Fruit fly (Drosophila melanogaster) Kc167 (cell line): Measurements from ENCODE around the gene p53.

ENCODE experiments used
- Myc ChIP-seq: fragments of >200 bp; optimal IDR thresholded peaks from 2 replicates; lab custom pipeline; 2017; ENCODE audit warnings: missing external identifiers
- Sin3A ChIP-seq: fragments of >200 bp; optimal IDR thresholded peaks from 2 replicates; lab custom pipeline; 2018; ENCODE audit warnings: missing external identifiers
- h ChIP-seq: fragments of >200 bp; optimal IDR thresholded peaks from 3 replicates; lab custom pipeline; 2018; ENCODE audit warnings: missing external identifiers
- insv ChIP-seq: fragments of >200 bp; optimal IDR thresholded peaks from 3 replicates; lab custom pipeline; 2018; ENCODE audit warnings: missing external identifiers
- psq ChIP-seq: fragments of >200 bp; optimal IDR thresholded peaks from 2 replicates; lab custom pipeline; 2017; ENCODE audit warnings: missing external identifiers
- ttk ChIP-seq: sonication (Bioruptor generic); optimal IDR thresholded peaks from 2 replicates; lab custom pipeline; 2017; ENCODE audit warnings: missing external identifiers

p53 gene

DNA sequence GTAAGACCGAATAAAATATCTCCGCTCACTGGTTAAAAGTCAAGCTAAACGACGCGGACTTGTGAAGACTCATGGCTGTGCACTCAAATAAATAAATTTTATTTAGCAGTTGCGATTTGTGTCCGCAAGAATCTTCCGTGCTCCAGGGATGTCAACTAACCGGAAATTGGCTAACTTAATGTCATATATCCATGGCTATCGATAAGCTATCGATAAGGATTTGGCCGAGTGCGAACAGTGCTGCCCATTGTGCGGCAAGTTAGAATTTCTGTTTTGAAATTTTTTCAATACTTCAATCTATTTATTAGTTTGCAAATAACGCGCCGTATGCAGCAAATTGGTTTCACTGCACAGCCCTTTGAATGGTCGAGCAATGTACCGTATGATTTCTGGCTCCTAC is at the start of gene p53:
p53 (minus strand) TSS at position 147 of the 400 bp plus-strand sequence.
- no peak for TF ChIP-seq Myc (lab: Kevin White, UChicago)
- TF ChIP-seq insv (lab: Kevin White, UChicago), result no peak
- no peak for TF ChIP-seq Sin3A (lab: Kevin White, UChicago)
- TF ChIP-seq psq (lab: Kevin White, UChicago), result no peak
- no peak for TF ChIP-seq h
- TF ChIP-seq ttk (lab: Kevin White, UChicago), result no peak

DNA sequence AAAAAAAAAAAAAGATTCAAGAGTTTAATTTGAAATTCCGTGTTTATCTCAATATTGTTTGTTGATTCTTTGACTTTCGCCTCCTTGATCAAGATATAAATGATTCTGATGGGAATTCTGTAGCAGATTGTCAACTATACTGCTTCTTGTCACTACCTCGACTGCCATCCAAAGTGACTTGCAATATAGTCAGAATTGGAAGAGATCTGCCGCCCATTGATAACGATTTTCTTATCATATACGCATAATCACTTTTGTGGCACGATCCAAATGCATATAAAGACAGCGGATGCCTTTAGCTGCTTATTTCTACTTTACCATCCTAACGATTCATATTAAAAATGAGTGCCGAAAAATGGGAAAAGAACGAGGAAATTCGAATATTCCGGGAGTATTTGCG is 45.4 kb upstream of the p53 start, which contains the start of gene CG6738:
CG6738 (plus strand) TSS at position 301 of the 400 bp plus-strand sequence.
- TF ChIP-seq ttk (lab: Kevin White, UChicago), result no peak
- TF ChIP-seq h, result no peak
- no peak for TF ChIP-seq Myc (lab: Kevin White, UChicago)
- no peak for TF ChIP-seq Sin3A (lab: Kevin White, UChicago)
- no peak for TF ChIP-seq psq (lab: Kevin White, UChicago)
- no peak for TF ChIP-seq insv (lab: Kevin White, UChicago)

DNA sequence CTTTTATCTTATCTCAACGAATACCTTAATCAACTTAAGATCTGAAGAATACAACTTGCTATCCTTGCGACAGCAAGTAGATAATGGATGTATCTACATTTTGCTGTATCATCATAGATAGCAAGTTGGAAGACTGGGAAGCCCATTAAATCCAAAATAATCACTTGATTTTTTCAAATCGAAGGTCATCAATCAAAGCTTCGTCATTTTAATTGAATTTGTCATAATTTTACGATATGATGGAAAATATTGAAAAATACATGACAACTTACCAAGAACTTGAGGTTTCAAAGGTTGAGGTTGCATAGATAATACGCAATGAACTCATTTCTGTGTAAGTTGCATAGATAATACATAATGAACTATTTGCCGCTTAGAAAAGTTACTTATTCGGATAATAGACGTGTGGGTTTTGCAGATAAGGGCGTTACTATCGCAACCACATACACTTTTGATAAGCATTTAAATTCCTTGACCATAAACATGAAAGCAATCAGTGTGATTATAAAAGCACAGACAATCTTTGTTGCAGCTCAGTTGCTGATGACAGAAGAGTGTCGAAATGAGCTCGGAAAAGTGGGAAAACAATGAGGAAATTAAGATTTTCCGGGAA is 43.4 kb upstream of the p53 start, which contains the start of gene CG6733:
CG6733 (plus strand) TSS at position 532 of the 613 bp plus-strand sequence.
- TF ChIP-seq insv (lab: Kevin White, UChicago), result no peak
- TF ChIP-seq Sin3A (lab: Kevin White, UChicago), result no peak
- TF ChIP-seq Myc (lab: Kevin White, UChicago), result no peak
- TF ChIP-seq h, result no peak
- no peak for TF ChIP-seq ttk (lab: Kevin White, UChicago)
- no peak for TF ChIP-seq psq (lab: Kevin White, UChicago)

DNA sequence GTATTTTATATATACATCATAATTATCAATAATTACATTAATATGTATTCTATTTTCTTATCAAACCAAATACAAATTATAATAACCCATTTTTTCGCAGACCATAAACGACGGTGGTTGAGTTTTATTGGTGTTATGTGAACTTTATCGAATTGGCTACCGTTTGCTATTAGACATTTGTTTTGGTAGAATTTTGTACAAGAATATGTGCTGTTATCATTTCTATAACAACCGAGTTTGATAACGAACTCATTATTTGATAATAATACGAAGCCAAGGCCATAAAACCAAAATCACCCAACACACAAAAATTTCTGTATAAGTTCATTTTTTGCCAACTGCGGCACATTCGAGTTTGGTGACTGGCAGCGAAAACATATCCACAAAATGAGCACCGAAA is 41.5 kb upstream of the p53 start, which contains the start of gene CG17109:
CG17109 (plus strand) TSS at position 345 of the 400 bp plus-strand sequence.
- TF ChIP-seq h, result no peak
- no peak for TF ChIP-seq Sin3A (lab: Kevin White, UChicago)
- TF ChIP-seq ttk (lab: Kevin White, UChicago), result no peak

DNA sequence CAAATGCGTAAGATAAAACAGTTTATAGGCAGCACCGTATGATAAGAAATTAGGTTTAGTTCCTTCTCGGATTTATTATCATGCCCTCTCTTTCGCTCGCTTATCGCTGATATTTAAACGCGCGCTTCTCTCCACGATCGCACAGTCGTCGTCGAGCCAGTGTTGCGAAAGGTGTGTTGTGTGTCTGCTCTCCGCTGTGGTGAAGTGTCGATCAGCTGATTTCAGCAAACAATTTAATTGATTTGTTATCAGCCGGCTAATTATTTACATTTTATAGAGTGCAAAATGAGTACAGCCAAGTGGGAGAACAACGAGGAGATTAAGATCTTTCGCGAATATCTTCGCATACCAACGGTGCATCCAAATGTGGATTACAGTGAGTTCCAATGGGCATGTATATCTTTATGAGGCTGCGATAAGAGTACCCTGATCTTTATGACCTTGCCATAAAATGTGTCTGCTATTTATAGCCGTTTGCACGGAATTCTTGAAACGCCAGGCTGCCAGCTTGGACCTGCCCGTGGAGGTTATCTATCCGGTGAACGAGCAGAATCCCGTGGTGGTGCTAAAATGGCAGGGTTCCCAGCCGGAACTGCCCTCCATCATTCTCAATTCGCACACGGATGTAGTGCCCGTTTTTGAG is 37.8 kb upstream of the p53 start, which contains the start of the genes CG17110 and CG6726:
CG17110 (plus strand) TSS at position 139 of the 643 bp plus-strand sequence.
CG6726 (plus strand) TSS at position 139 of the 643 bp plus-strand sequence.
- TF ChIP-seq insv (lab: Kevin White, UChicago) (no peak), Myc (lab: Kevin White, UChicago) (no peak), h (no peak), Sin3A (lab: Kevin White, UChicago) (no peak), ttk (lab: Kevin White, UChicago) (no peak), psq (lab: Kevin White, UChicago) (no peak)

DNA sequence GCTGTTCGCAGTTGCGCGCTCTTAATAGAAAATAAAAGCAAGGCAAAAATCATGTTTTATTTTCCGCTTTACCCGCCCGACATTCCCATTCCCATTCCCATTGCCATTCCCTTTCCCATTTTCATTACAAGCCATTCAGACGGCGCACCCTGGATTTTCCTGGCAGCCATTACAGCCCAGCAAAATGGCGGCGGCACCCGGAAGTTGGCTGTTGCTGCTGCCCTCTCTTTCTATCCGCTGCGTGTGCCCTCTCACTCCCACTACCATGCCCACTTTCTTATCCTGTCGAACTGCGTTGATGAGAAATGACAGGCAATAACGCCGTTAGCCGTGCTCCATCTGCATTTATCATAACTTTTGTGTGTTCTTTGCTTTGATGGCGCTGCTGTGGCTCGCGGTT is 34.4 kb upstream of the p53 start:
- TF ChIP-seq Sin3A (lab: Kevin White, UChicago) (no peak), ttk (lab: Kevin White, UChicago) (no peak), Myc (lab: Kevin White, UChicago) (no peak), insv (lab: Kevin White, UChicago) (no peak), h (no peak), psq (lab: Kevin White, UChicago) (no peak)

DNA sequence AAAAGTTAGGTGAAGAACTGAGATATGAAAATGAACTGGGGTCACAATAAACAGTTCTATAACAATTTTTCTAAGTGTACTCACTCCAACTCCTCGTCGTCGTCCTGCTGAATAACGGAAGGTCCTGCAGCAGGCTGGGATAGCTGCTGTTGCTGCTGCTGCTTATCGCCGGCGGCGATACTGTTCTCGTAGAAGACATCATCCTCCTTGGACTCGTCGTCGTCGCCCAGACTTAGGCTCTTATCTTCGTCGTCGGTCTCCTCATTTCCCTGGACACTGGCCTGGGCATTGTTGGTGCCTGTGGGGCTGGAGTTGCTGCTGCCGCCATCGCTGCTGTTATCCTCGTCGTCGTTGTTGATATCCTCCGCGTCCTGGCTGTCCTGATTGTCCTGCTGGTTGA is 27.4 kb upstream of the p53 start:
- TF ChIP-seq Myc (lab: Kevin White, UChicago) (no peak), h (no peak)

DNA sequence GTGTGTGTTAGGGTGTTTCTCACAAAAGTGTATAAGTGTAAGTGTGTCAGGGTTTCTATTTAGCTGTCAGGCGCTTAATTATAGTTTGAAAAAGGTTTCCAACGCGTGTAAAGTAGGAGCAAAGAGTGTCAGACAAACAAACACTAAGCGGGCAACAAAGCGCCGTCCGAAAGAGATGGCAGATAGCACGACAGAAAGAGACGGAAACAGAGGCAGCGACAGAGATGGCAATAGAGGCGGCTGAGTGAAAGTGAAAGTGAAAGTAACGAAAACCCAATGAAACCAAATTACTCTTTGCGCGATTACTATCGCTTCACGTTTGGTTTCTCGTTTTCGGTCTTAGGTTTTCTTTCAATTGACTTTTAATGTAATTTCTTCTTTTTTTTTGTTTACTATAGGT is 20.6 kb upstream of the p53 start:
- no peak for TF ChIP-seq h
- TF ChIP-seq insv (lab: Kevin White, UChicago), result no peak
- no peak for TF ChIP-seq ttk (lab: Kevin White, UChicago)
- no peak for TF ChIP-seq Myc (lab: Kevin White, UChicago)
- TF ChIP-seq Sin3A (lab: Kevin White, UChicago), result no peak
- no peak for TF ChIP-seq psq (lab: Kevin White, UChicago)

DNA sequence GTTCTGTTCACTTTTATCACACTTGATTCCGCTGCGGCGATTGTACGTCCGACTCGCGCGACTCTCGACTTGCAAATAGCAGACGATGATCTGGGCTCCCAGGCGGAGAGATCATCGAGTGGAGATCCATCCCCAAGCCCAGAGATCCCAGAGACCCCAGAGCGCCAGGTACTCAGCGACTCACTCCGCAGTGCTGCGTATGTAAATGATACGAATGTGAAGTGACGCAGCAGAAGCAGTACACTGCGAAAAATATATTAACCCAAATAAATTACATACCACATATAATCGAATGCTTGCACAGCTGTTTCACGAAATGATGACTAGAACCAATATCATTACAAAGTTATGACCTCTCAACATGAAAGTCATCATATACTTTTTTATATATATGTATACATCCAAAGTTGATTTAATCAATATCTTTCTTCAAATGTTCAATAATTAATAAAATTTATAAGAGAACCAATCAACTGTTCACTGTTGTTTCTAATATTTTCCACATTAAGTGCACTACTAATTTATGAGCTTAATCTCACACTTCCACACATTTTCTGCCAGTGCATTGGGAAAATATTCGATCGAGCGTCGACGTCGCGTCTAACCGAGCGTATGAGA is 13.4 kb upstream of the p53 start, which contains the start of gene CG17111:
CG17111 (minus strand) TSS at position 51 of the 618 bp plus-strand sequence.
- TF ChIP-seq Myc (lab: Kevin White, UChicago) (no peak), h (no peak), ttk (lab: Kevin White, UChicago) (no peak), Sin3A (lab: Kevin White, UChicago) (no peak), psq (lab: Kevin White, UChicago) (no peak), insv (lab: Kevin White, UChicago) (no peak)

DNA sequence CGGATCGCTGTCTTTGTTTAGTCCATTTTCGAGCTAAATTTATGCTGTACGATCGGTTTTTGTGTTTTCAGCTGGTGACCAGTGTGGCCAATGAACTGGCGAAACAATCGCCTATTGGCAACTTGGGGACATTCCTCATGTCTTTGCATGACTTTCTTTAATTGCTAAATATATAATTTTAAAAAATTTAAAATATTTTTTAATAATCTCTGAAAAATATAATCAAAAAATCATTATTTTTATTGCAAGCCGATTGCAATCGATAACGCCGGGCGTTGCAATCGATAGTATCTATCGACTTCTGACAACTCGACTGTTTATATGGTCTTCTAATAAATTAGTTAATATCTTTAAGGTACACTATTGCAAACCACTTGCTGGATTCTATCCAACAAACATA is 7.3 kb upstream of the p53 start, which contains the start of the genes sav and Ublcp1:
sav (minus strand) TSS at position 96 of the 400 bp plus-strand sequence.
Ublcp1 (plus strand) TSS at position 285 of the 400 bp plus-strand sequence.
- TF ChIP-seq insv (lab: Kevin White, UChicago), result no peak
- TF ChIP-seq h, result no peak
- no peak for TF ChIP-seq psq (lab: Kevin White, UChicago)
- no peak for TF ChIP-seq Sin3A (lab: Kevin White, UChicago)
- TF ChIP-seq Myc (lab: Kevin White, UChicago), result no peak
- TF ChIP-seq ttk (lab: Kevin White, UChicago), result no peak

DNA sequence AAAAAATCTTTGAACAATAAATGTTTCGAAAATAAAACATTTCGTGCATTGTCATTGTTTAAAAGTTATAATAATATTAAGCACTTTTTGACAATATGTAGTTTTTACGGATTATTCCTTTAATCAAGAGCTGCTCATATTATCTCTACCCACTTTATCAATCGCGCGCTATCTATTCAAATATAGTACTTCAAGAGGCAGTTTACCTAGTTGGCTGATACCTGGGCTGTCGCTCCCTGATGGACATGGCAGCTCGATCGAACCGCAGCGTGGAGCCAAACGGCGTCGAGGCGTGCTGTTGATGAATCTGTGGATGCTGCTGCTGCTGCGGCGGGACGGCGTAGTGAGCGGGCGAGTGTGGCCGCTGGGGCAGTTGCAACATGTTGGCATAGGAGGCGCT is 6.3 kb upstream of the p53 start:
- TF ChIP-seq ttk (lab: Kevin White, UChicago), result peak; percentile 92
- TF ChIP-seq h, result no peak

DNA sequence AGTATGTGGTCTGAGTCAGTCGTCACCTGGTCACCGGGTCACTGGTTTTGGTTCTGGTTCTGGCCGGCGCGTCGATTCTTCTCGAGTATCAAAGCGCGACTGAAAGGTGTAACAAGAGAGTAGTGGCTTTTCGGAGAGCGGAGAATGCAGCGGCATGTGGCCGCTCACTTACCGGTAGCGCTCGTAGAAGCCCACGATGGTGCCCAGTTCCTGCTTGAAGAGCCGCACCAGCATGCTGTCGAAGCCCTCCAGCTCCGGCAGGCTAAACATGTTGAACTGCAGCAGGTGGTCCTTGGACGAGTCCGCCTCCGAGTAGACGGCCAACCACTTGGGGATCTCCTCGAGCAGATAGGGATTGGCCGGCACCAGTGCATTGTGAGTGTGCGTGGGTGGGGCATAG is 5.0 kb upstream of the p53 start, which contains the start of gene Ctns:
Ctns (minus strand) TSS at position 101 of the 400 bp plus-strand sequence.
- no peak for TF ChIP-seq Sin3A (lab: Kevin White, UChicago)
- TF ChIP-seq psq (lab: Kevin White, UChicago), result no peak
- no peak for TF ChIP-seq h
- TF ChIP-seq Myc (lab: Kevin White, UChicago), result no peak
- no peak for TF ChIP-seq insv (lab: Kevin White, UChicago)
- TF ChIP-seq ttk (lab: Kevin White, UChicago), result no peak
